Fruit fly (Drosophila melanogaster): Measurements from ENCODE around the gene CG18304.

DNA sequence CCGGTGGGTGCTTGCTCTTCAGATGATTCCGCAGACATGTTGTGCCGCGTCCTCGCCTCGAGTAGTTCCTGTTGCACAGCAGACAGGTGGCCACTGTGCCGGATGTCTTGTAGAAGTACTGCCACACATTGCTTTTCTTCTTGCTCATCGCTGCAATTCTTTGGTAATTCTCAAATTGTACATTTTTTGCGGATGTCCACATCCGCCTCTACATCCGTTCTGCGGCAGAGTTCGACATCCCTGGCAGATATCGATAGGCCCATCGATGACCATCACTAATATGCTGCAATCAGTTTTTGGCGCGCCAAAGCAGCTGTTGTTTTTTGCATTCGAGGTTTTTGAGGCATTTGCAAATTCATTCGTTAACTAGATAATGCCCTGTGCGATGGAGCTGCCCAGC lies 14.1 kb upstream of the CG18304 start, which contains the start of the genes CG13775 and CG3430:
- TF ChIP-seq Mio (GFP tag; optimal IDR thresholded peaks at IDR 0.05) (no peak), lola (GFP tag; optimal IDR thresholded peaks at IDR 0.05) (no peak), Dfd (GFP tag; optimal IDR thresholded peaks at IDR 0.05) (no peak)

Measured in whole organism, wandering third instar larva.